Worm (Caenorhabditis elegans) whole organism, late embryonic: ENCODE results near the gene F13B12.2.

Source experiments
- F13H6.1 ChIP-seq: sonication (generic microtip); optimal IDR thresholded peaks from 2 replicates; lab custom pipeline; 2016; ENCODE audit warnings: missing genetic modification characterization, missing compliant biosample characterization
- ahr-1 ChIP-seq: sonication (generic microtip); optimal IDR thresholded peaks from 2 replicates; lab custom pipeline; 2016; ENCODE audit warnings: missing genetic modification characterization, missing compliant biosample characterization
- ceh-9 ChIP-seq: sonication (generic microtip); optimal IDR thresholded peaks from 2 replicates; lab custom pipeline; 2016; ENCODE audit warnings: mild to moderate bottlenecking, missing genetic modification characterization, inconsistent platforms, missing compliant biosample characterization
- che-1 ChIP-seq: sonication (generic microtip); optimal IDR thresholded peaks from 2 replicates; lab custom pipeline; 2016; ENCODE audit warnings: mild to moderate bottlenecking, missing genetic modification characterization, missing compliant biosample characterization
- fkh-10 ChIP-seq: fragments of 150-350 bp; optimal IDR thresholded peaks from 2 replicates; lab custom pipeline; 2014; ENCODE audit warnings: missing biosample characterization, missing genetic modification reagents, missing genetic modification characterization
- hlh-13 ChIP-seq: fragments of 200-800 bp; sonication (Bioruptor generic); optimal IDR thresholded peaks from 2 replicates; lab custom pipeline; 2018; ENCODE audit warnings: mild to moderate bottlenecking, missing genetic modification characterization, missing compliant biosample characterization
- nfya-1 ChIP-seq: sonication (generic microtip); optimal IDR thresholded peaks from 2 replicates; lab custom pipeline; 2017; ENCODE audit warnings: missing genetic modification characterization, mild to moderate bottlenecking, missing compliant biosample characterization, antibody characterized with exemption, moderate library complexity
- nhr-11 ChIP-seq: fragments of 150-350 bp; optimal IDR thresholded peaks from 2 replicates; lab custom pipeline; 2014; ENCODE audit warnings: missing biosample characterization, missing genetic modification characterization
- odd-2 ChIP-seq: sonication (generic microtip); optimal IDR thresholded peaks from 2 replicates; lab custom pipeline; 2017; ENCODE audit warnings: antibody characterized with exemption, mild to moderate bottlenecking, missing genetic modification characterization, missing compliant biosample characterization
- pha-4 ChIP-seq: fragments of 150-350 bp; optimal IDR thresholded peaks from 2 replicates; lab custom pipeline; 2018; ENCODE audit warnings: missing biosample characterization, missing genetic modification reagents, missing genetic modification characterization
- sox-4 ChIP-seq: sonication (generic microtip); optimal IDR thresholded peaks from 2 replicates; lab custom pipeline; 2017; ENCODE audit warnings: mild to moderate bottlenecking, missing genetic modification characterization, inconsistent platforms, missing compliant biosample characterization
- tbx-2 ChIP-seq: sonication (generic microtip); optimal IDR thresholded peaks from 2 replicates; lab custom pipeline; 2016; ENCODE audit warnings: missing genetic modification characterization, missing compliant biosample characterization
- ztf-16 ChIP-seq: sonication (generic microtip); optimal IDR thresholded peaks from 2 replicates; lab custom pipeline; 2017; ENCODE audit warnings: missing genetic modification characterization, missing compliant biosample characterization

ce11 chrIV:10398244-10398643 is 30.7 kb downstream of the F13B12.2 start:
- no peak for TF ChIP-seq fkh-10 (GFP tag; lab: Kevin White, UChicago)
- TF ChIP-seq odd-2 (tag; lab: Kevin White, UChicago) = no peak
- TF ChIP-seq ahr-1 (tag; lab: Kevin White, UChicago) = no peak
- no peak for TF ChIP-seq pha-4 (tag; lab: Kevin White, UChicago)
- TF ChIP-seq che-1 (tag; lab: Kevin White, UChicago) = no peak
- TF ChIP-seq hlh-13 (GFP tag; lab: Kevin White, UChicago) = no peak
- TF ChIP-seq sox-4 (tag; lab: Kevin White, UChicago) = no peak
- TF ChIP-seq ztf-16 (tag; lab: Kevin White, UChicago) = no peak
- no peak for TF ChIP-seq tbx-2
- no peak for TF ChIP-seq nhr-11 (tag; lab: Kevin White, UChicago)
- TF ChIP-seq nfya-1 (tag; lab: Kevin White, UChicago) = peak; percentile 0
- TF ChIP-seq ceh-9 (tag; lab: Kevin White, UChicago) = no peak
- TF ChIP-seq F13H6.1 (tag; lab: Kevin White, UChicago) = no peak
